Fruit fly (Drosophila melanogaster): ENCODE data around the gene CG42635.

CG42635 gene

DNA sequence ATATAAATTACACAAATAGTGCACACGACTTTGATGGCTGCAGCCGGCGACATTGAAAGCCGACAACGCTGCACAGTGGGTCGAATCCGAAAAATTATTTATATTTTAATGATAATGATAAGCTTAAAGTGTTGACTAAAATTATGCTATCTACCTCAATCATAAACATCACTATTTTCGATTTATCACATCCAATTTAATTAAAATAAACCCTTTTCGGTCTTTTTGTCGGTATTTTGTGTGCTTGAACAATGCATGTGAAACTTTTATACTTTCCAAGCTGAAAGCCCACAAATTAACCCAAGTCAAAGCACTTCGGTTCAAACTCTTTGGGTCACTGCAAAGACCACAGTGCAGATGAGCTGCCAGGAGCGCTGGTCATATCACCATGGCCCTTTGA, 2.3 kb upstream of the CG42635 start:
- peak; percentile 55 for TF ChIP-seq Pif1A (GFP tag; optimal IDR thresholded peaks at IDR 0.05)
- no peak for TF ChIP-seq CG15710 (tag; optimal IDR thresholded peaks at IDR 0.05)
- TF ChIP-seq CG13204 (GFP tag; optimal IDR thresholded peaks at IDR 0.05) = no peak
- no peak for TF ChIP-seq EcR (GFP tag; optimal IDR thresholded peaks at IDR 0.05)
- peak; percentile 49 for TF ChIP-seq CG17806 (tag; optimal IDR thresholded peaks at IDR 0.05)
- TF ChIP-seq CG8159 (tag; optimal IDR thresholded peaks at IDR 0.05) = peak; percentile 45
- peak; percentile 39; the same call in 2 of the 3 replicates for TF ChIP-seq CG4496 (GFP tag; IDR thresholded peaks at IDR 0.05)
- TF ChIP-seq Snoo (tag; optimal IDR thresholded peaks at IDR 0.05) = no peak
- peak; percentile 80 for TF ChIP-seq CG8301 (tag; optimal IDR thresholded peaks at IDR 0.05)
- peak; percentile 83 for TF ChIP-seq CG14655 (GFP tag; optimal IDR thresholded peaks at IDR 0.05)
- peak; percentile 45; the same call in 1 of the 2 replicates for TF ChIP-seq Ets98B (GFP tag; IDR thresholded peaks at IDR 0.05)
- TF ChIP-seq gl (tag; optimal IDR thresholded peaks at IDR 0.05) = no peak
- no peak for TF ChIP-seq CG12605 (GFP tag; IDR thresholded peaks at IDR 0.05)
- TF ChIP-seq fd96Ca (GFP tag; IDR thresholded peaks at IDR 0.05) = peak; percentile 75
- TF ChIP-seq CG34367 (tag; optimal IDR thresholded peaks at IDR 0.05) = peak; percentile 36
- no peak; the same call in 1 of the 2 replicates for TF ChIP-seq rn (GFP tag; IDR thresholded peaks at IDR 0.05)
- TF ChIP-seq Pif1B (GFP tag; optimal IDR thresholded peaks at IDR 0.05) = peak; percentile 29
- TF ChIP-seq CG9948 (tag; optimal IDR thresholded peaks at IDR 0.05) = peak; percentile 67
- no peak for TF ChIP-seq D1 (tag; optimal IDR thresholded peaks at IDR 0.05)
- TF ChIP-seq CG32121 (GFP tag; IDR thresholded peaks at IDR 0.05) = no peak
- TF ChIP-seq CG10348 (GFP tag; IDR thresholded peaks at IDR 0.05) = no peak

DNA sequence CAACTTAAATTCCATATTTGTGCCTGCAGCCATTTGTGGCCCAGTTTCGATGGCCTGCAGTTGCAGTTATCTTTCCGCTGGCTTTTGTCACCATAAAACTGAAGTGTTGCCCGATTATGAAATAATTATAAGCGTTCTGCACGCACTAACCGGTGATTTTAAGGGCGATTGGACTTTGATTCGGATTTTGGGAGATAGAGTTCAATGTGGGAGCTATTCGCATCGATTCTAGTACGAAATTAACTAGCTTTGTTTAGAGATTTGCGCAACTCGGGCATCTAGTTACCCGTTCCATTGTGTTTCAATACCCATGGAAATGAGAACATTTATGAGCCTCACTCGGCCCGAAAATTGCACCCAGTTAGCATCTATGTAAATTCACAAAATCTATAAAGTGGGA, 1.4 kb upstream of the CG42635 start, which contains the start of gene CG5693:
Gene CG5693, plus strand, starts transcription at position 301 of the 400 bp plus-strand sequence.
- TF ChIP-seq CG10348 (GFP tag; IDR thresholded peaks at IDR 0.05) (no peak), CG15710 (tag; optimal IDR thresholded peaks at IDR 0.05) (no peak), CG14655 (GFP tag; optimal IDR thresholded peaks at IDR 0.05) (no peak), CG34367 (tag; optimal IDR thresholded peaks at IDR 0.05) (no peak), CG9948 (tag; optimal IDR thresholded peaks at IDR 0.05) (no peak), CG12605 (GFP tag; IDR thresholded peaks at IDR 0.05) (no peak)

DNA sequence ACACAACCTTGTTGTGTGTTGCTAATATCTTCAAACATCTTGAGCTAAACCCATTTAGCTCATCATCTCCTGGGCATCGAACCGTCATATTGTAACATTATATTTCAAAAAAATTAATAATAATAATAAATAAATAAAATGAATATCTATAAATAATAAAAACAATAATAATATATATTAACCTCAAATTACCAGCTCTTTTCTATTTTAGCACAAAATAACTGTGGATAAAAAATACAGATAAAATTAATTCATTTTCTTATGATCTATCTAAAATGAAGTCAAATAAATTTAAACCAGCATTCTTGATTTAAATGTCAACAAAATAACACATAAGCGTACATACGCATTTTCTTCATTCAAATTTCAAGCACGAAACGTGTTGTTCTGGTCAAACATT, 675 bp upstream of the CG42635 start, which contains the start of gene CG42659:
Gene CG42659, plus strand, starts transcription at position 301 of the 400 bp plus-strand sequence.
- TF ChIP-seq D1 (tag; optimal IDR thresholded peaks at IDR 0.05) = no peak
- TF ChIP-seq CG4496 (GFP tag; IDR thresholded peaks at IDR 0.05) = no peak
- TF ChIP-seq CG14655 (GFP tag; optimal IDR thresholded peaks at IDR 0.05) = no peak

DNA sequence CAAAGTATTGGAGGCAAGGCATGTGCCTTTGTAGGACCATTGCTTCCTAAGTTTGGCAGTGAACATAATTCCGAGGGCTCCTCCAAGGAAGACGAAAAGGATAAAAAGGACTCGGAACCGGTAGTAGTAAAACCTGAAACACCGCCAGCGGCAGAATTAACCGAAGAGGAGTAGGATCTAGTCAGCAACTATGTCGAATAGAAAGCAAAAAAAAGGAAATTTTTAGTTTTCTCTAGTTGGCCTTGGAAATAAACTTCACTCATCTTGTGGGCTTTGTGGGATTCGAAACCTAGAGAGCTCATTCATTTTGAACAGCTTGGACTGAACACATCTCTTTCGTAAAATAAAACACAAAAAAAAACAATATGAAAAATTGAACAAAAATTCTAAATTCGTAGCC, 918 bp downstream of the CG42635 start, which contains the start of gene CG31740:
Gene CG31740, plus strand, starts transcription at position 301 of the 400 bp plus-strand sequence.
- TF ChIP-seq Pif1B (GFP tag; optimal IDR thresholded peaks at IDR 0.05) (no peak), fd96Ca (GFP tag; IDR thresholded peaks at IDR 0.05) (no peak), CG14655 (GFP tag; optimal IDR thresholded peaks at IDR 0.05) (no peak), D1 (tag; optimal IDR thresholded peaks at IDR 0.05) (no peak), gl (tag; optimal IDR thresholded peaks at IDR 0.05) (no peak)

DNA sequence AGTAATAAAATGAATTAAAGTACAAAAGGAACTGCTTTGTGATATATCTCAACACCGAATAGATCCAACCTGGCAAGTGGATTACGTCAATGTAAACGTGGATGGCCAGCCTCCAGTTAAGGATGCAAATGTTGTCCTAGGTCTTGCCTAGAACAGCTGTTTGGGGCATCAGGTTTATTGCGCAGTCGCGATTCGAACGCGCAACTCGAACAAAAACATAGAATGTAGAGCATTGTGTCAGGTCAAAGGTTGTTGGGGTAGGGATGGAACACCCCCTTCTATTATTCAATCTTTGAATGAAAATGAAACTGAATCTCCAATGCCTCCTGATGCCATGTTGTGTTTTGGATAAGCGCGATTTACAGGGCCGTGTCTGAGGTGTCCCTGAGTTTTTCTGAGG, 1.9 kb downstream of the CG42635 start:
- no peak for TF ChIP-seq fd96Ca (GFP tag; IDR thresholded peaks at IDR 0.05)

DNA sequence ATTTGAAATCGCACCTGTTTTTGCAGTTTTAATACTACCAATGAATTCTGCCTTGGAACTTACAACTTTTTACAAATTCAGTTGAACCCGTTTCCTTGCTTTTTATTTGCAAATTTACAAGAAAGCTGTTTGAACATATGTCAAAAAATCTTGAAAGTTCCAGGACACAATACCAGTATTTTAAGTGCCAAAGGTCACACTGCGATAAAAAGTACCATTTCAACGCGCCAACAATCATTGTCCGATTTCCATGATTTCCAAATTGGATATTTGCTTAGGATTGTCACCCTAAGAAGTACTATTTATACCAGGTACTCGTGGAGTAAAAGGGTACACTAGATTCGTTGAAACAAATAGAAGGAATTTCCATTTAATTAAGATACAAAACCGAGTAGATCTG, 3.6 kb downstream of the CG42635 start, which contains the start of gene elfless:
Gene elfless, minus strand, starts transcription at position 101 of the 400 bp plus-strand sequence.
- TF ChIP-seq EcR (GFP tag; optimal IDR thresholded peaks at IDR 0.05) (no peak), CG8301 (tag; optimal IDR thresholded peaks at IDR 0.05) (no peak), gl (tag; optimal IDR thresholded peaks at IDR 0.05) (no peak), CG10348 (GFP tag; IDR thresholded peaks at IDR 0.05) (no peak), CG17806 (tag; optimal IDR thresholded peaks at IDR 0.05) (no peak), CG14655 (GFP tag; optimal IDR thresholded peaks at IDR 0.05) (no peak), Pif1B (GFP tag; optimal IDR thresholded peaks at IDR 0.05) (no peak), rn (GFP tag; IDR thresholded peaks at IDR 0.05) (no peak)

DNA sequence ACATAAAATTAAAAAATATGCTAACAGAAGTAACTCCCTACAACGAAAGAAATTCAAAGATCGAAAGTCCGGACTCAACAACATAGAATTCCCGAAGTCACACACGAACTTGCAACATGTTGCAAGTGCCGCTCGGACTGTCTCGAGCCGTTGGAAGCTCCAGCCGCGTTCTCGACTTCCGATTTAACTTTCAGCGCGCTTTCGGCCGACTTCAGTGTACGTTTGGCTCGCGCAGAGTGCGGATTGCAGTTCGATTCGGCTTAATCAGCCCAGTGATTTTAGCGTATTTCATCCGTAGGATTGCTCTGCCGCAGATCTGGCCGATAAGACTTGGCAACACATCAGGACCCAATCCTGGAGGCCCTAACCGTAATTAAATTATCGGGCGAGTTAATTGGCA, 4.4 kb downstream of the CG42635 start, which contains the start of gene rdo:
Gene rdo, plus strand, starts transcription at position 213 of the 400 bp plus-strand sequence.
- TF ChIP-seq CG13204 (GFP tag; optimal IDR thresholded peaks at IDR 0.05) (no peak), D1 (tag; optimal IDR thresholded peaks at IDR 0.05) (no peak), CG8301 (tag; optimal IDR thresholded peaks at IDR 0.05) (no peak), CG15710 (tag; optimal IDR thresholded peaks at IDR 0.05) (no peak), CG8159 (tag; optimal IDR thresholded peaks at IDR 0.05) (no peak), CG4496 (GFP tag; IDR thresholded peaks at IDR 0.05) (peak; percentile 68; the same call in 2 of the 3 replicates), CG10348 (GFP tag; IDR thresholded peaks at IDR 0.05) (no peak), CG17806 (tag; optimal IDR thresholded peaks at IDR 0.05) (no peak)

DNA sequence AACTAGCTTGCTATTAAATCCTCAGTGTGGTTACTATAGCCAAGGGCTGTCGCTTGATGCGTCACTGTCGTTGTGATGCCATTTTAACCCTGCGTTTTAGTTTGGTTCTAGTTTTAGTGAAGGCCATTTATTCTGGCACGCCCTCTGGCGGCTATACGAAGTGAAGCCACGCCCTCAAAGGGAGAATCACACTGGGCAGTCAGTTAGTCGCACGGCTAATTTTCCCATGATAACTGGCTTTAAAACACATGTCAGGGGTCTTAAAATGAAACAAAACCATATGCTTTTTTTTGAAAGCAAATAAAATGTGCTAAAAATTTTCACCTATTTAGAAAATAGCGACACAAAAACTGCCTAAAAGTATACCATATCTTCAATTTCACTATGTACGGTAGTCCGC, 25.0 kb downstream of the CG42635 start:
- TF ChIP-seq CG10348 (GFP tag; IDR thresholded peaks at IDR 0.05) (no peak), CG32121 (GFP tag; IDR thresholded peaks at IDR 0.05) (no peak), Pif1B (GFP tag; optimal IDR thresholded peaks at IDR 0.05) (no peak), rn (GFP tag; IDR thresholded peaks at IDR 0.05) (no peak), CG12605 (GFP tag; IDR thresholded peaks at IDR 0.05) (no peak), CG4496 (GFP tag; IDR thresholded peaks at IDR 0.05) (no peak), Pif1A (GFP tag; optimal IDR thresholded peaks at IDR 0.05) (no peak)
